Fruit fly (Drosophila melanogaster) whole organism, embryonic: Measurements from ENCODE around the gene CG46458.

ENCODE experiments used
- Atf6 ChIP-seq: fragments of 200-800 bp; sonication (Bioruptor generic); IDR thresholded peaks from 2 replicates; pipeline ENCODE4 v1.3.6; 2022; ENCODE audit warnings: missing biosample characterization, missing genetic modification characterization
- Blimp-1 ChIP-seq: fragments of 200-800 bp; sonication (Bioruptor generic); optimal IDR thresholded peaks from 3 replicates; lab custom pipeline; 2018; ENCODE audit warnings: missing biosample characterization, missing genetic modification characterization, mild to moderate bottlenecking, moderate library complexity, missing genetic modification reagents
- CG10147 ChIP-seq: fragments of 200-800 bp; sonication (Bioruptor generic); optimal IDR thresholded peaks from 2 replicates; lab custom pipeline; 2019; ENCODE audit warnings: missing biosample characterization, mild to moderate bottlenecking, missing genetic modification characterization, moderate library complexity
- CG11695 ChIP-seq: fragments of 200-800 bp; sonication (Bioruptor generic); IDR thresholded peaks from 3 replicates; pipeline ENCODE4 v1.3.6; 2022; ENCODE audit warnings: missing biosample characterization, missing genetic modification characterization
- CG1233 ChIP-seq: fragments of 200-800 bp; sonication (Bioruptor generic); optimal IDR thresholded peaks from 4 replicates; lab custom pipeline; 2018; ENCODE audit warnings: missing biosample characterization, mild to moderate bottlenecking, missing genetic modification characterization
- CG12391 ChIP-seq: fragments of 200-800 bp; sonication (Bioruptor generic); optimal IDR thresholded peaks from 3 replicates; lab custom pipeline; 2018; ENCODE audit warnings: missing biosample characterization, mild to moderate bottlenecking, missing genetic modification characterization, moderate library complexity
- CG12744 ChIP-seq: fragments of 200-800 bp; sonication (Bioruptor generic); optimal IDR thresholded peaks from 2 replicates; lab custom pipeline; 2016; ENCODE audit warnings: missing biosample characterization, missing genetic modification characterization
- CG1792 ChIP-seq: fragments of 200-800 bp; sonication (Bioruptor generic); optimal IDR thresholded peaks from 2 replicates; lab custom pipeline; 2016; ENCODE audit warnings: missing biosample characterization, missing genetic modification characterization
- CG18476 ChIP-seq: fragments of 200-800 bp; sonication (Bioruptor generic); optimal IDR thresholded peaks from 2 replicates; lab custom pipeline; 2016; ENCODE audit warnings: missing biosample characterization, mild to moderate bottlenecking, missing genetic modification characterization
- CG2875 ChIP-seq: fragments of 200-800 bp; sonication (Bioruptor generic); optimal IDR thresholded peaks from 2 replicates; lab custom pipeline; 2017; ENCODE audit warnings: missing biosample characterization, mild to moderate bottlenecking, missing genetic modification characterization, missing genetic modification reagents
- CG3281 ChIP-seq: fragments of 200-800 bp; sonication (Bioruptor generic); optimal IDR thresholded peaks from 3 replicates; lab custom pipeline; 2017; ENCODE audit warnings: missing biosample characterization, mild to moderate bottlenecking, missing genetic modification characterization
- CG33557 ChIP-seq: fragments of 200-800 bp; sonication (Bioruptor generic); optimal IDR thresholded peaks from 2 replicates; lab custom pipeline; 2019; ENCODE audit warnings: missing biosample characterization, mild to moderate bottlenecking, missing genetic modification characterization, moderate library complexity
- CG34422 ChIP-seq: fragments of 200-800 bp; sonication (Bioruptor generic); IDR thresholded peaks from 3 replicates; pipeline ENCODE4 v1.3.6; 2022; ENCODE audit warnings: missing biosample characterization, missing genetic modification characterization
- CG42726 ChIP-seq: fragments of 200-800 bp; sonication (Bioruptor generic); IDR thresholded peaks from 2 replicates; pipeline ENCODE4 v1.3.6; 2022; ENCODE audit warnings: missing biosample characterization, missing genetic modification characterization; ENCODE audit not compliant: partially characterized antibody
- CG4328 ChIP-seq: fragments of 200-800 bp; sonication (Bioruptor generic); optimal IDR thresholded peaks from 3 replicates; lab custom pipeline; 2017; ENCODE audit warnings: missing biosample characterization, missing genetic modification reagents, missing genetic modification characterization
- CG43689 ChIP-seq: fragments of 200-800 bp; sonication (Bioruptor generic); IDR thresholded peaks from 2 replicates; pipeline ENCODE4 v1.3.6; 2022; ENCODE audit warnings: missing biosample characterization, missing genetic modification characterization
- CG6854 ChIP-seq: fragments of 200-800 bp; sonication (Bioruptor generic); optimal IDR thresholded peaks from 3 replicates; lab custom pipeline; 2017; ENCODE audit warnings: missing biosample characterization, mild to moderate bottlenecking, missing genetic modification characterization
- CG8478 ChIP-seq: fragments of >200 bp; optimal IDR thresholded peaks from 2 replicates; lab custom pipeline; 2018
- CG8765 ChIP-seq: fragments of 200-800 bp; sonication (Bioruptor generic); IDR thresholded peaks from 2 replicates; pipeline ENCODE4 v1.3.6; 2022; ENCODE audit warnings: missing biosample characterization, missing genetic modification characterization
- CG9797 ChIP-seq: fragments of 200-800 bp; sonication (Bioruptor generic); optimal IDR thresholded peaks from 3 replicates; lab custom pipeline; 2018; ENCODE audit warnings: missing biosample characterization, mild to moderate bottlenecking, missing genetic modification characterization
- CHES-1-like ChIP-seq: fragments of 200-800 bp; sonication (Bioruptor generic); optimal IDR thresholded peaks from 2 replicates; lab custom pipeline; 2016; ENCODE audit warnings: missing biosample characterization, missing genetic modification characterization
- CoRest ChIP-seq: fragments of 200-800 bp; sonication (Bioruptor generic); optimal IDR thresholded peaks from 3 replicates; lab custom pipeline; 2018; ENCODE audit warnings: missing biosample characterization, mild to moderate bottlenecking, missing genetic modification characterization, moderate library complexity
- D ChIP-seq, 2 experiments: fragments of 200-800 bp in 1 of 2; fragments of >200 bp in 1 of 2; sonication (Bioruptor generic) in 1 of 2; optimal IDR thresholded peaks; 2 replicates in 1 of 2; 3 replicates in 1 of 2; lab custom pipeline; 2017; ENCODE audit warnings: mild to moderate bottlenecking in 1 of 2, missing biosample characterization in 1 of 2, missing genetic modification characterization in 1 of 2, missing genetic modification reagents in 1 of 2
- E2f2 ChIP-seq: fragments of 200-800 bp; sonication (Bioruptor generic); IDR thresholded peaks from 2 replicates; pipeline ENCODE4 v1.3.6; 2022; ENCODE audit warnings: missing biosample characterization, missing genetic modification characterization
- Ets65A ChIP-seq: fragments of 200-800 bp; sonication (Bioruptor generic); peaks from one replicate; lab custom pipeline; 2016; ENCODE audit warnings: missing biosample characterization, missing genetic modification characterization
- Ets97D ChIP-seq: fragments of 200-800 bp; sonication (Bioruptor generic); optimal IDR thresholded peaks from 3 replicates; lab custom pipeline; 2016; ENCODE audit warnings: missing biosample characterization, missing genetic modification characterization
- HLH54F ChIP-seq: fragments of 200-800 bp; sonication (Bioruptor generic); optimal IDR thresholded peaks from 3 replicates; lab custom pipeline; 2016; ENCODE audit warnings: missing biosample characterization, missing genetic modification characterization
- Hr39 ChIP-seq: fragments of >200 bp; optimal IDR thresholded peaks from 2 replicates; lab custom pipeline; 2017
- Jarid2 ChIP-seq: fragments of 200-800 bp; sonication (Bioruptor generic); optimal IDR thresholded peaks from 3 replicates; lab custom pipeline; 2017; ENCODE audit warnings: mild to moderate bottlenecking, missing biosample characterization, missing genetic modification reagents, missing genetic modification characterization
- Med ChIP-seq: fragments of 200-800 bp; sonication (Bioruptor generic); peaks from one replicate; lab custom pipeline; 2016; ENCODE audit warnings: missing biosample characterization, missing genetic modification characterization, mild to moderate bottlenecking, inconsistent platforms, moderate library complexity
- Nf-YA ChIP-seq: fragments of 200-800 bp; sonication (Bioruptor generic); IDR thresholded peaks from 2 replicates; pipeline ENCODE4 v1.3.6; 2022; ENCODE audit warnings: missing biosample characterization, missing genetic modification characterization
- Sox100B ChIP-seq: fragments of 200-800 bp; sonication (Bioruptor generic); optimal IDR thresholded peaks from 3 replicates; lab custom pipeline; 2018; ENCODE audit warnings: missing biosample characterization, mild to moderate bottlenecking, missing genetic modification characterization
- Ssrp ChIP-seq: fragments of 200-800 bp; sonication (Bioruptor generic); optimal IDR thresholded peaks from 2 replicates; lab custom pipeline; 2018; ENCODE audit warnings: missing biosample characterization, mild to moderate bottlenecking, missing genetic modification characterization, moderate library complexity
- Taf1 ChIP-seq: fragments of 200-800 bp; sonication (Bioruptor generic); IDR thresholded peaks from 2 replicates; pipeline ENCODE4 v1.3.6; 2022; ENCODE audit warnings: missing biosample characterization, missing genetic modification characterization
- chinmo ChIP-seq: fragments of 200-800 bp; sonication (Bioruptor generic); IDR thresholded peaks from 4 replicates; pipeline ENCODE4 v1.3.6; 2022; ENCODE audit warnings: missing biosample characterization, missing genetic modification characterization; ENCODE audit not compliant: partially characterized antibody
- crol ChIP-seq: fragments of 200-800 bp; sonication (Bioruptor generic); IDR thresholded peaks from 2 replicates; pipeline ENCODE4 v1.3.6; 2022; ENCODE audit warnings: missing biosample characterization, missing genetic modification characterization
- disco-r ChIP-seq: fragments of 200-800 bp; sonication (Bioruptor generic); optimal IDR thresholded peaks from 2 replicates; lab custom pipeline; 2016; ENCODE audit warnings: missing biosample characterization, missing genetic modification characterization
- dpn ChIP-seq, 2 experiments: fragments of 200-800 bp; sonication (Bioruptor generic); optimal IDR thresholded peaks; 3 replicates each; lab custom pipeline; 2016; ENCODE audit warnings: missing biosample characterization in 2 of 2, missing genetic modification characterization in 2 of 2
- fd96Cb ChIP-seq: fragments of 200-800 bp; sonication (Bioruptor generic); optimal IDR thresholded peaks from 2 replicates; lab custom pipeline; 2018; ENCODE audit warnings: missing biosample characterization, mild to moderate bottlenecking, missing genetic modification characterization, moderate library complexity
- gcm2 ChIP-seq: fragments of 200-800 bp; sonication (Bioruptor generic); optimal IDR thresholded peaks from 2 replicates; lab custom pipeline; 2016; ENCODE audit warnings: missing biosample characterization, missing genetic modification characterization
- gsb-n ChIP-seq: fragments of 200-800 bp; sonication (Bioruptor generic); optimal IDR thresholded peaks from 3 replicates; lab custom pipeline; 2018; ENCODE audit warnings: missing biosample characterization, mild to moderate bottlenecking, missing genetic modification characterization
- hth ChIP-seq: fragments of >200 bp; optimal IDR thresholded peaks from 2 replicates; lab custom pipeline; 2017; ENCODE audit warnings: inconsistent platforms
- lov ChIP-seq, 2 experiments: fragments of 200-800 bp in 1 of 2; fragments of >200 bp in 1 of 2; sonication (Bioruptor generic) in 1 of 2; IDR thresholded peaks in 1 of 2; optimal IDR thresholded peaks in 1 of 2; 2 replicates in 1 of 2; 3 replicates in 1 of 2; pipeline versions ENCODE4 v1.3.6 to Lab custom; 2017 to 2022; ENCODE audit warnings: missing biosample characterization in 1 of 2, missing genetic modification characterization in 1 of 2
- mld ChIP-seq: fragments of 200-800 bp; sonication (Bioruptor generic); IDR thresholded peaks from 3 replicates; pipeline ENCODE4 v1.3.6; 2022; ENCODE audit warnings: missing biosample characterization, missing genetic modification characterization; ENCODE audit not compliant: partially characterized antibody
- pho ChIP-seq: fragments of 200-800 bp; sonication (Bioruptor generic); optimal IDR thresholded peaks from 2 replicates; lab custom pipeline; 2016; ENCODE audit warnings: missing biosample characterization, missing genetic modification characterization
- psq ChIP-seq: fragments of 200-800 bp; sonication (Bioruptor generic); optimal IDR thresholded peaks from 2 replicates; lab custom pipeline; 2017; ENCODE audit warnings: missing biosample characterization, missing genetic modification characterization
- seq ChIP-seq: fragments of 200-800 bp; sonication (Bioruptor generic); IDR thresholded peaks from 2 replicates; pipeline ENCODE4 v1.3.6; 2022; ENCODE audit warnings: missing biosample characterization, missing genetic modification characterization
- sqz ChIP-seq: fragments of 200-800 bp; sonication (Bioruptor generic); optimal IDR thresholded peaks from 3 replicates; lab custom pipeline; 2018; ENCODE audit warnings: missing biosample characterization, mild to moderate bottlenecking, missing genetic modification characterization
- tll ChIP-seq, 2 experiments: fragments of 200-800 bp in 1 of 2; fragments of >200 bp in 1 of 2; sonication (Bioruptor generic) in 1 of 2; optimal IDR thresholded peaks; 2 replicates each; lab custom pipeline; 2017 to 2019; ENCODE audit warnings: missing biosample characterization in 2 of 2, missing genetic modification characterization in 2 of 2, mild to moderate bottlenecking in 1 of 2, moderate library complexity in 1 of 2
- zf30C ChIP-seq: fragments of 200-800 bp; sonication (Bioruptor generic); optimal IDR thresholded peaks from 3 replicates; lab custom pipeline; 2018; ENCODE audit warnings: missing biosample characterization, mild to moderate bottlenecking, missing genetic modification characterization

The CG46458 gene

DNA sequence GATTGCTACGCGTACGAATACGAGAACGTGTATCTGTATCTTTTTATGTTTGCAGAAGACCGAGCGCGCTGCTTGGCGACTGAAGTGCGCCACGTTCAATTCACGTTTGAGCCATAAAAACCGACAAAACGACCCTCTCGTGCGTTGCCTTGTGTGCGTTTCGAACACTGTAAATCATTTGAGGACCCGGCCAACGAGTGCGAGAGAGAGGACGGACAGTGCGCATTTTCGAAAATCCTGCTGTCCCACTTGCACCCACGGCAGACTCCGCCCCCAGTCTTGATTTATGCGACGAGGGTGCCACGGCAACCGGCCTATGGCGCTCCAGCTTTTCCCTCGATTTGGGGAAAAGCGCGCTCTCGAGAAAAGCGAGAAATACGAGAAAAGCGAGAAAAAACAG lies 108.3 kb downstream of the CG46458 start, which contains the start of gene Scr (continued):
- TF ChIP-seq chinmo (peak; percentile 81; the same call in 1 of the 4 replicates), CG12744 (GFP tag; lab: Kevin White, UChicago) (no peak), hth (lab: Kevin White, UChicago) (peak; percentile 83), CG8478 (peak; percentile 71), zf30C (GFP tag; lab: Kevin White, UChicago) (peak; percentile 4), crol (0 out of 2 replicates have a peak, but pooled peaks have one; percentile 17), CoRest (tag; lab: Kevin White, UChicago) (peak; percentile 24), seq (peak; percentile 78; the same call in 1 of the 2 replicates), CG3281 (no peak), CG33557 (GFP tag; lab: Kevin White, UChicago) (no peak), Blimp-1 (GFP tag; lab: Kevin White, UChicago) (no peak)

DNA sequence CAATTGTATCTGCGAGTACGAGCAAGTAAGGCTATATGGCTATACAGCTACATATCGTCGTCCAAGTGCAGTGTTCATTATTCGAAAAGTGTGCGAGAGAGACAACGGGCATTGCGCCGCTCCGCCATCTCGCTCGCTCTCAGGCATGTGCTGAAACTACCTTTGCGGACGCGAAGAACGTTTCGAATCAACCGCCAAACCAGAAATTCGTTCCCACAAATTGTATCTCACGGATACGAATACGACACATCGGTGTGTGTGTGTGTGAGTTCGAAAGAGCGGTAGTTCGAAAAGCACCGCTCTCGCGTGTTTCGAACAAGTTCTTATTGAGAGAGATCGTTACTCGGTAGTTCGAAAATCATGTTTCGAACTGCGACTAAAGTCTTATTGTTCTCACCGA lies 109.6 kb downstream of the CG46458 start:
- no peak for TF ChIP-seq mld (GFP tag; lab: Robert Waterston, UW)
- no peak for TF ChIP-seq Ets65A (GFP tag; lab: Kevin White, UChicago)
- TF ChIP-seq disco-r (GFP tag; lab: Kevin White, UChicago), result no peak
- TF ChIP-seq pho, result no peak
- no peak for TF ChIP-seq Hr39 (lab: Kevin White, UChicago)
- no peak for TF ChIP-seq lov (optimal IDR thresholded peaks at IDR 0.05; lab: Kevin White, UChicago)
- TF ChIP-seq lov (GFP tag; IDR thresholded peaks at IDR 0.05; lab: Robert Waterston, UW), result no peak
- TF ChIP-seq CG11695 (GFP tag; lab: Robert Waterston, UW), result 0 out of 3 replicates have a peak, but pooled peaks have one; percentile 15
- no peak for TF ChIP-seq Sox100B (GFP tag; lab: Kevin White, UChicago)
- no peak for TF ChIP-seq Med (GFP tag; lab: Kevin White, UChicago)
- no peak for TF ChIP-seq dpn (GFP tag; optimal IDR thresholded peaks at IDR 0.05; lab: Kevin White, UChicago)
- no peak for TF ChIP-seq CG43689 (GFP tag; lab: Robert Waterston, UW)
- no peak for TF ChIP-seq CG1233 (GFP tag; lab: Kevin White, UChicago)
- peak; percentile 71 for TF ChIP-seq E2f2 (GFP tag; lab: Robert Waterston, UW)
- TF ChIP-seq CG2875 (GFP tag; lab: Kevin White, UChicago), result no peak
- TF ChIP-seq sqz, result no peak
- TF ChIP-seq Jarid2 (GFP tag; lab: Kevin White, UChicago), result peak; percentile 40
- TF ChIP-seq Atf6 (GFP tag; lab: Robert Waterston, UW), result no peak
- TF ChIP-seq CG8765 (GFP tag; lab: Robert Waterston, UW), result no peak
- no peak for TF ChIP-seq CHES-1-like (GFP tag; lab: Kevin White, UChicago)
- TF ChIP-seq CG10147 (GFP tag; lab: Kevin White, UChicago), result no peak
- TF ChIP-seq HLH54F (GFP tag; lab: Kevin White, UChicago), result no peak
- no peak for TF ChIP-seq gcm2 (GFP tag; lab: Kevin White, UChicago)
- no peak for TF ChIP-seq zf30C (GFP tag; lab: Kevin White, UChicago)
- TF ChIP-seq CG6854 (GFP tag; lab: Kevin White, UChicago), result no peak
- TF ChIP-seq CG4328, result no peak
- peak; percentile 62 for TF ChIP-seq D (optimal IDR thresholded peaks at IDR 0.05; lab: Kevin White, UChicago)
- no peak for TF ChIP-seq D (GFP tag; optimal IDR thresholded peaks at IDR 0.05; lab: Kevin White, UChicago)
- TF ChIP-seq Taf1 (GFP tag; lab: Robert Waterston, UW), result no peak
- TF ChIP-seq Ssrp (tag; lab: Kevin White, UChicago), result no peak
- peak in 1 of 2 experiments; percentile 0 for TF ChIP-seq tll (GFP tag; optimal IDR thresholded peaks at IDR 0.05; lab: Kevin White, UChicago)
- TF ChIP-seq fd96Cb, result no peak
- no peak for TF ChIP-seq CG18476
- TF ChIP-seq CG1792 (GFP tag; lab: Kevin White, UChicago), result no peak
- TF ChIP-seq CG9797, result no peak
- peak; percentile 50; the same call in 1 of the 2 replicates for TF ChIP-seq Nf-YA (GFP tag; lab: Robert Waterston, UW)
- no peak for TF ChIP-seq CG34422 (GFP tag; lab: Robert Waterston, UW)
- no peak for TF ChIP-seq CG42726 (GFP tag; lab: Robert Waterston, UW)
- TF ChIP-seq gsb-n, result peak; percentile 26
- TF ChIP-seq CG12391 (tag; lab: Kevin White, UChicago), result no peak
- no peak for TF ChIP-seq psq (GFP tag; lab: Kevin White, UChicago)
- TF ChIP-seq Ets97D (GFP tag; lab: Kevin White, UChicago), result no peak
